Worm (Caenorhabditis elegans): Measurements from ENCODE around the gene C53D6.10.

The C53D6.10 gene

DNA sequence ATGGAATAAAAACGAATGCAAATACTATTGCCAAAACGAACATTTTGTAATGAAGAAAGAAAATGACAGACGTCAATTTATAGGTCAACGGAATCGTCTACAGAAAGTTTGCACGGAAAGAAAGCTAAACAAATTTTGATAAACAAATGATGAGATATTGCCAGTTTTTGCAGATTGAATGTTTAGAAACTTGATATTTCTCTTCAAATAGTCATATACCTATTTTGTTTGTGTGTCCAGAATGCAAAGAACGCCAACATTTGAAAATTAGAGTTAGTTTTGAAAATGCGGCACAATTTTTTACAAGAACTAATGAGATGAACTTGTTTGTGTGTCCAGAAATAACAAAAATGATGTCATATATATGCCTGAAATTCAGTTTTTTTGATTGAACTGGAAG is 11.0 kb upstream of the C53D6.10 start, which contains the start of gene Y73F4A.1:
TSS of gene Y73F4A.1 (minus strand) at position 101 of the 400 bp plus-strand sequence.
- TF ChIP-seq R02D3.7 (tag; optimal IDR thresholded peaks at IDR 0.05) (no peak), mml-1 (tag; optimal IDR thresholded peaks at IDR 0.05) (no peak)

DNA sequence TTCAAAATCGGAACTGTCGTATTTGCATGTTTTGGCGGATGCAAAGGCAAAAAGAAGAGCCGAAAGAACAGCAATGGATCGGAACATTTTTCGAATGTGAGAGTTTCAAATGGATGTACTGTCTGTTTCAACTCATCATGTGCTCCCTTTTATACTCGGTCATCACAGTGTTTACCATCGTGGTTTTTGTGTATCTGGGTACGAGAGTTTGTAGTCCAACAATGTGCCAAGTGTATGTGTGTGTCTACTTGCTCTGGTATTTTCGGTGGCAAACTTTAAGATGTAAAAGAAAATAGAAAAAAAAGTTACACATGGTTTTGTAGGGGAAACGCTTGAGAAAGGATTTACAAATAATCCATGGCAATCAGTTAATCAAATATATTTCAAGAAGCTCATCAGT is 9.0 kb upstream of the C53D6.10 start, which contains the start of gene Y73F4A.2:
TSS of gene Y73F4A.2 (minus strand) at position 124 of the 400 bp plus-strand sequence.
- TF ChIP-seq pha-4 (tag; optimal IDR thresholded peaks at IDR 0.05), result peak; percentile 86
- no peak for TF ChIP-seq nhr-23 (tag; optimal IDR thresholded peaks at IDR 0.05)

DNA sequence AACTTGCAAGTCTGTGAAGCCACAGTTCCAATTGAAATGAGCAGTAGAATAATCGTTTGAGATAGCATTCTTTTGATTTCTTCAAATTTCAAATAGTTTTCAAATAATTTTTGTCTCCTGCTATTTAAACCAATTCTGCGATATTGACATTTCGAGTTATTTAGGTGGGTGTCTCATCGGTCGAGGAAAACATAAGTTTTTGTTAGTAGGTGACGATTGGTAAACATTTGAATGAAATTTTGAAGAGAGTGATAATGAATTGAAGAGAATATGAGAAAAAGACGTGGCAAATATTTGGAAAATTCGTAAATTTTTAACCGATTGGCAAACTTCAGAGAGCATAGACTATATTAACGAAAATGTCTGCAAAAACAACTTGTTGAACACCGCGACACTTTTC is 6.2 kb upstream of the C53D6.10 start, which contains the start of gene Y73F4A.3:
TSS of gene Y73F4A.3 (minus strand) at position 101 of the 400 bp plus-strand sequence.
- TF ChIP-seq pha-4 (tag; optimal IDR thresholded peaks at IDR 0.05) (peak; percentile 62), snpc-4 (tag; optimal IDR thresholded peaks at IDR 0.05) (no peak)

DNA sequence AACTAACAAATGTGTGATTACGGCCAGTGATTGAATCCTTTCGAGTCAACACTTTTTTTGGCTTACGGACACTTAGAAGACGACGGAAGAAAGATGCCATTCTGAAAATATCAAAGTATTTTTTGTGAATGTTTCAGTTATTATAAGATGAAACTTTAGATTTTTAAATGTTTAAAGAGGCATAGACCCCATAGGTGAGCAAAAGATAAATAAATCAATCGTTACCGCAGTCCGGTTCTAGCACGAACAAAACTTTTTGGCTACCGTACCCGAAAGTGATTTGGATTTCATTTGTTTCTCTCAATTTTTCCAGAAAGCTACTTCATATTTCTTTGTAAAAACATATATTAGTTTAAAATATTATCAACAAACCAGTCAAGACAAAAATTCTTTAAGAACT is 2.8 kb upstream of the C53D6.10 start, which contains the start of gene C53D6.7:
TSS of gene C53D6.7 (minus strand) at position 101 of the 400 bp plus-strand sequence.
- TF ChIP-seq eor-1 (tag; optimal IDR thresholded peaks at IDR 0.05) (no peak), egl-5 (tag; optimal IDR thresholded peaks at IDR 0.05) (no peak), ama-1 (optimal IDR thresholded peaks at IDR 0.05) (no peak), ceh-28 (tag; optimal IDR thresholded peaks at IDR 0.05) (no peak), nfya-1 (tag; optimal IDR thresholded peaks at IDR 0.05; ENCODE audit: insufficient read depth) (no peak), nhr-28 (tag; optimal IDR thresholded peaks at IDR 0.05) (no peak), ZK546.5 (tag; optimal IDR thresholded peaks at IDR 0.05) (no peak), egl-27 (tag; optimal IDR thresholded peaks at IDR 0.05) (no peak), elt-3 (tag; optimal IDR thresholded peaks at IDR 0.05) (no peak), tbx-2 (tag; optimal IDR thresholded peaks at IDR 0.05) (no peak), daf-12 (tag; optimal IDR thresholded peaks at IDR 0.05) (no peak), nhr-11 (tag; optimal IDR thresholded peaks at IDR 0.05) (no peak), nhr-237 (tag; optimal IDR thresholded peaks at IDR 0.05) (no peak), snpc-4 (tag; optimal IDR thresholded peaks at IDR 0.05) (no peak), pha-4 (tag; optimal IDR thresholded peaks at IDR 0.05) (no peak), jun-1 (tag; optimal IDR thresholded peaks at IDR 0.05) (no peak), ztf-11 (tag; optimal IDR thresholded peaks at IDR 0.05) (no peak)

DNA sequence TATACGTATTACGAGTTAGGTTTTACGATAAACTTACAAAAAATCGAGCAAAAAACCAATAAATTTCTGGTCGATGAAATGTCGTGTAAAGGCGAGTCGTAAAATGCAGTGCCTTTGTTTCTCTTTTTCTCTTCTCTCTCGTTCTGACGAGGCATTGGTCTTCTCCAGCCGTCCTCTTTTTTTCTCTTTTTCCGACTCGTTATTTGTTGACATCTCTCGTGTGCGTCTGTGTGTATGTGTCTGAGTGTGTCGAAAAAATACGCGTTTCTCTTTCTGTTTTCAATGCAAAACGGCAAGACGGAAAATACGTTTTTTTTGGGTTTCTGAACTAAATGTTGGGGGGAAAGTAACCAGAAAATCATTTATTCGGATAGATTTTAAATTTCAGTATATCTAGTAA is 1.7 kb downstream of the C53D6.10 start, which contains the start of gene C53D6.6:
TSS of gene C53D6.6 (minus strand) at position 118 of the 400 bp plus-strand sequence.
- TF ChIP-seq nhr-43 (tag; optimal IDR thresholded peaks at IDR 0.05; ENCODE audit: poor library complexity, severe bottlenecking) (no peak), nhr-67 (tag; optimal IDR thresholded peaks at IDR 0.05) (no peak), pha-4 (tag; optimal IDR thresholded peaks at IDR 0.05) (peak; percentile 90), elt-1 (tag; optimal IDR thresholded peaks at IDR 0.05) (no peak), lin-39 (tag; optimal IDR thresholded peaks at IDR 0.05) (no peak), nfya-1 (tag; optimal IDR thresholded peaks at IDR 0.05; ENCODE audit: insufficient read depth) (peak; percentile 50)

ce11 chrIV:9021245-9021779 is 12.9 kb downstream of the C53D6.10 start:
- TF ChIP-seq egl-27 (tag; optimal IDR thresholded peaks at IDR 0.05), result no peak
- peak; percentile 36 for TF ChIP-seq pha-4 (tag; optimal IDR thresholded peaks at IDR 0.05)

- TF ChIP-seq fkh-10 (GFP tag; optimal IDR thresholded peaks at IDR 0.05) (no peak), ceh-16 (tag; optimal IDR thresholded peaks at IDR 0.05) (no peak), nhr-11 (tag; optimal IDR thresholded peaks at IDR 0.05) (no peak), hmg-11 (tag; optimal IDR thresholded peaks at IDR 0.05) (no peak), zag-1 (tag; optimal IDR thresholded peaks at IDR 0.05) (no peak), nfya-1 (tag; optimal IDR thresholded peaks at IDR 0.05; ENCODE audit: insufficient read depth) (no peak), pqm-1 (tag; optimal IDR thresholded peaks at IDR 0.05) (no peak), skn-1 (tag; optimal IDR thresholded peaks at IDR 0.05) (no peak), elt-1 (tag; optimal IDR thresholded peaks at IDR 0.05) (no peak), R02D3.7 (tag; optimal IDR thresholded peaks at IDR 0.05) (no peak)
Measured at ce11 chrIV:9020840-9021239, 13.4 kb downstream of the C53D6.10 start, which contains the start of gene C53D6.4. Gene C53D6.4 (minus strand): TSS chrIV:9020940.
